Fruit fly (Drosophila melanogaster) whole organism, embryonic: Measurements from ENCODE around the gene Atg6.

Experiments
- Antp ChIP-seq: fragments of 200-800 bp; sonication (Bioruptor generic); optimal IDR thresholded peaks from 3 replicates; lab custom pipeline; 2016; ENCODE audit warnings: missing biosample characterization, missing genetic modification characterization
- Atf6 ChIP-seq: fragments of 200-800 bp; sonication (Bioruptor generic); IDR thresholded peaks from 2 replicates; pipeline ENCODE4 v1.3.6; 2022; ENCODE audit warnings: missing biosample characterization, missing genetic modification characterization
- CG11695 ChIP-seq: fragments of 200-800 bp; sonication (Bioruptor generic); IDR thresholded peaks from 3 replicates; pipeline ENCODE4 v1.3.6; 2022; ENCODE audit warnings: missing biosample characterization, missing genetic modification characterization
- CG13123 ChIP-seq: fragments of 200-800 bp; sonication (Bioruptor generic); optimal IDR thresholded peaks from 2 replicates; lab custom pipeline; 2016; ENCODE audit warnings: missing biosample characterization, missing genetic modification characterization
- CG15696 ChIP-seq: fragments of 200-800 bp; sonication (Bioruptor generic); optimal IDR thresholded peaks from 2 replicates; lab custom pipeline; 2019; ENCODE audit warnings: missing biosample characterization, mild to moderate bottlenecking, missing genetic modification characterization, moderate library complexity
- CG1647 ChIP-seq: fragments of 200-800 bp; sonication (Bioruptor generic); optimal IDR thresholded peaks from 3 replicates; lab custom pipeline; 2016; ENCODE audit warnings: missing biosample characterization, missing genetic modification characterization
- CG16813 ChIP-seq: fragments of 200-800 bp; sonication (Bioruptor generic); IDR thresholded peaks from 3 replicates; pipeline ENCODE4 v1.3.6; 2022; ENCODE audit warnings: missing biosample characterization, missing genetic modification characterization; ENCODE audit not compliant: partially characterized antibody
- CG16815 ChIP-seq: fragments of 200-800 bp; sonication (Bioruptor generic); optimal IDR thresholded peaks from 3 replicates; lab custom pipeline; 2017; ENCODE audit warnings: missing biosample characterization, mild to moderate bottlenecking, missing genetic modification characterization
- CG2199 ChIP-seq: fragments of 200-800 bp; sonication (Bioruptor generic); IDR thresholded peaks from 3 replicates; pipeline ENCODE4 v1.3.6; 2022; ENCODE audit warnings: missing biosample characterization, missing genetic modification characterization
- CG2889 ChIP-seq: fragments of 200-800 bp; sonication (Bioruptor generic); IDR thresholded peaks from 3 replicates; pipeline ENCODE4 v1.3.6; 2022; ENCODE audit warnings: missing biosample characterization, missing genetic modification characterization
- CG3163 ChIP-seq: fragments of 200-800 bp; sonication (Bioruptor generic); optimal IDR thresholded peaks from 3 replicates; lab custom pipeline; 2016; ENCODE audit warnings: missing biosample characterization, missing genetic modification characterization
- CG32772 ChIP-seq: fragments of 200-800 bp; sonication (Bioruptor generic); IDR thresholded peaks from 2 replicates; pipeline ENCODE4 v1.3.6; 2022; ENCODE audit warnings: missing biosample characterization, missing genetic modification characterization
- CG3838 ChIP-seq: fragments of 200-800 bp; sonication (Bioruptor generic); optimal IDR thresholded peaks from 3 replicates; lab custom pipeline; 2016; ENCODE audit warnings: missing biosample characterization, missing genetic modification characterization
- CG4360 ChIP-seq: fragments of 200-800 bp; sonication (Bioruptor generic); IDR thresholded peaks from 2 replicates; pipeline ENCODE4 v1.3.6; 2022; ENCODE audit warnings: missing biosample characterization, missing genetic modification characterization
- CG4404 ChIP-seq: fragments of 200-800 bp; sonication (Bioruptor generic); IDR thresholded peaks from 2 replicates; pipeline ENCODE4 v1.3.6; 2022; ENCODE audit warnings: missing biosample characterization, missing genetic modification characterization
- CG4730 ChIP-seq: fragments of 200-800 bp; sonication (Bioruptor generic); IDR thresholded peaks from 2 replicates; pipeline ENCODE4 v1.3.6; 2022; ENCODE audit warnings: missing biosample characterization, missing genetic modification characterization
- CG6654 ChIP-seq: fragments of 200-800 bp; sonication (Bioruptor generic); optimal IDR thresholded peaks from 2 replicates; lab custom pipeline; 2017; ENCODE audit warnings: missing biosample characterization, mild to moderate bottlenecking, missing genetic modification characterization
- CG6791 ChIP-seq: fragments of 200-800 bp; sonication (Bioruptor generic); IDR thresholded peaks from 3 replicates; pipeline ENCODE4 v1.3.6; 2022; ENCODE audit warnings: missing biosample characterization, missing genetic modification characterization; ENCODE audit not compliant: partially characterized antibody
- CG7357 ChIP-seq: fragments of 200-800 bp; sonication (Bioruptor generic); IDR thresholded peaks from 3 replicates; pipeline ENCODE4 v1.3.6; 2022; ENCODE audit warnings: missing biosample characterization, missing genetic modification characterization
- CG8924 ChIP-seq: fragments of 200-800 bp; optimal IDR thresholded peaks from 3 replicates; lab custom pipeline; 2019; ENCODE audit warnings: missing biosample characterization, mild to moderate bottlenecking, missing genetic modification characterization, moderate library complexity
- CoRest ChIP-seq: fragments of 200-800 bp; sonication (Bioruptor generic); optimal IDR thresholded peaks from 3 replicates; lab custom pipeline; 2018; ENCODE audit warnings: missing biosample characterization, mild to moderate bottlenecking, missing genetic modification characterization, moderate library complexity
- H2.0 ChIP-seq: fragments of 200-800 bp; sonication (Bioruptor generic); IDR thresholded peaks from 2 replicates; pipeline ENCODE4 v1.3.6; 2022; ENCODE audit warnings: missing biosample characterization, missing genetic modification characterization
- HHEX ChIP-seq: fragments of 200-800 bp; sonication (Bioruptor generic); optimal IDR thresholded peaks from 3 replicates; lab custom pipeline; 2017; ENCODE audit warnings: missing biosample characterization, mild to moderate bottlenecking, missing genetic modification characterization, missing genetic modification reagents
- Lim3 ChIP-seq: fragments of 200-800 bp; sonication (Bioruptor generic); IDR thresholded peaks from 2 replicates; pipeline ENCODE4 v1.3.6; 2022; ENCODE audit warnings: missing biosample characterization, missing genetic modification characterization
- Meics ChIP-seq: fragments of 200-800 bp; sonication (Bioruptor generic); optimal IDR thresholded peaks from 2 replicates; lab custom pipeline; 2017; ENCODE audit warnings: missing biosample characterization, mild to moderate bottlenecking, missing genetic modification characterization
- Side ChIP-seq: fragments of 200-800 bp; sonication (Bioruptor generic); optimal IDR thresholded peaks from 2 replicates; lab custom pipeline; 2016; ENCODE audit warnings: missing biosample characterization, missing genetic modification characterization
- Vsx1 ChIP-seq: fragments of 200-800 bp; sonication (Bioruptor generic); optimal IDR thresholded peaks from 2 replicates; lab custom pipeline; 2017; ENCODE audit warnings: missing biosample characterization, mild to moderate bottlenecking, missing genetic modification characterization, missing genetic modification reagents
- ato ChIP-seq: fragments of 200-800 bp; sonication (Bioruptor generic); IDR thresholded peaks from 2 replicates; pipeline ENCODE4 v1.3.6; 2022; ENCODE audit warnings: missing biosample characterization, missing genetic modification characterization; ENCODE audit not compliant: partially characterized antibody
- bab2 ChIP-seq: fragments of 200-800 bp; sonication (Bioruptor generic); optimal IDR thresholded peaks from 2 replicates; lab custom pipeline; 2016; ENCODE audit warnings: missing biosample characterization, missing genetic modification characterization
- corto ChIP-seq: fragments of 200-800 bp; sonication (Bioruptor generic); optimal IDR thresholded peaks from 2 replicates; lab custom pipeline; 2016; ENCODE audit warnings: missing biosample characterization, mild to moderate bottlenecking, missing genetic modification characterization, moderate library complexity
- crol ChIP-seq: fragments of 200-800 bp; sonication (Bioruptor generic); IDR thresholded peaks from 2 replicates; pipeline ENCODE4 v1.3.6; 2022; ENCODE audit warnings: missing biosample characterization, missing genetic modification characterization
- dmrt11E ChIP-seq: fragments of 200-800 bp; sonication (Bioruptor generic); optimal IDR thresholded peaks from 3 replicates; lab custom pipeline; 2018; ENCODE audit warnings: missing biosample characterization, mild to moderate bottlenecking, missing genetic modification characterization, moderate library complexity
- dysf ChIP-seq: fragments of 200-800 bp; sonication (Bioruptor generic); IDR thresholded peaks from 3 replicates; pipeline ENCODE4 v1.3.6; 2022; ENCODE audit warnings: missing biosample characterization, missing genetic modification characterization
- eve ChIP-seq, 2 experiments: fragments of >200 bp; optimal IDR thresholded peaks; 2 replicates each; lab custom pipeline; 2017; ENCODE audit warnings: missing biosample characterization in 2 of 2, missing genetic modification characterization in 2 of 2
- exex ChIP-seq: fragments of 200-800 bp; sonication (Bioruptor generic); optimal IDR thresholded peaks from 4 replicates; lab custom pipeline; 2018; ENCODE audit warnings: missing biosample characterization, mild to moderate bottlenecking, missing genetic modification characterization, moderate library complexity
- fu2 ChIP-seq: fragments of 200-800 bp; sonication (Bioruptor generic); optimal IDR thresholded peaks from 2 replicates; lab custom pipeline; 2016; ENCODE audit warnings: missing biosample characterization, missing genetic modification characterization
- grn ChIP-seq: fragments of 200-800 bp; sonication (Bioruptor generic); optimal IDR thresholded peaks from 3 replicates; lab custom pipeline; 2017; ENCODE audit warnings: missing biosample characterization, missing genetic modification characterization
- insv ChIP-seq, 2 experiments: fragments of 200-800 bp; sonication (Bioruptor generic); optimal IDR thresholded peaks; 3 replicates each; lab custom pipeline; 2016 to 2018; ENCODE audit warnings: missing biosample characterization in 2 of 2, missing genetic modification characterization in 2 of 2
- lab ChIP-seq: fragments of 200-800 bp; sonication (Bioruptor generic); optimal IDR thresholded peaks from 3 replicates; lab custom pipeline; 2017; ENCODE audit warnings: missing biosample characterization, missing genetic modification characterization, mild to moderate bottlenecking, moderate library complexity, missing genetic modification reagents
- lov ChIP-seq, 2 experiments: fragments of 200-800 bp in 1 of 2; fragments of >200 bp in 1 of 2; sonication (Bioruptor generic) in 1 of 2; IDR thresholded peaks in 1 of 2; optimal IDR thresholded peaks in 1 of 2; 2 replicates in 1 of 2; 3 replicates in 1 of 2; pipeline versions ENCODE4 v1.3.6 to Lab custom; 2017 to 2022; ENCODE audit warnings: missing biosample characterization in 1 of 2, missing genetic modification characterization in 1 of 2
- nmo ChIP-seq: fragments of 200-800 bp; sonication (Bioruptor generic); optimal IDR thresholded peaks from 2 replicates; lab custom pipeline; 2018; ENCODE audit warnings: missing biosample characterization, mild to moderate bottlenecking, missing genetic modification characterization, moderate library complexity
- prd ChIP-seq, 3 experiments: fragments of >200 bp in 2 of 3; fragments of 200-800 bp in 1 of 3; sonication (Bioruptor generic) in 1 of 3; optimal IDR thresholded peaks in 2 of 3; IDR thresholded peaks in 1 of 3; 2 replicates in 2 of 3; 3 replicates in 1 of 3; pipeline versions ENCODE4 v1.3.6 to Lab custom; 2017 to 2022; ENCODE audit warnings: missing biosample characterization in 1 of 3, missing genetic modification characterization in 1 of 3
- ranshi ChIP-seq: fragments of 200-800 bp; sonication (Bioruptor generic); IDR thresholded peaks from 2 replicates; pipeline ENCODE4 v1.3.6; 2022; ENCODE audit warnings: missing biosample characterization, missing genetic modification characterization
- repo ChIP-seq: fragments of 200-800 bp; sonication (Bioruptor generic); optimal IDR thresholded peaks from 2 replicates; lab custom pipeline; 2016; ENCODE audit warnings: missing biosample characterization, missing genetic modification characterization
- sc ChIP-seq, 3 experiments: fragments of >200 bp in 2 of 3; fragments of 200-800 bp in 1 of 3; sonication (Bioruptor generic) in 1 of 3; optimal IDR thresholded peaks; 2 replicates in 2 of 3; 3 replicates in 1 of 3; lab custom pipeline; 2017; ENCODE audit warnings: mild to moderate bottlenecking in 1 of 3, missing biosample characterization in 1 of 3, missing genetic modification characterization in 1 of 3, missing genetic modification reagents in 1 of 3
- ssp ChIP-seq: fragments of 200-800 bp; sonication (Bioruptor generic); IDR thresholded peaks from 2 replicates; pipeline ENCODE4 v1.3.6; 2022; ENCODE audit warnings: missing biosample characterization, missing genetic modification characterization
- toy ChIP-seq: fragments of 200-800 bp; sonication (Bioruptor generic); IDR thresholded peaks from 2 replicates; pipeline ENCODE4 v1.3.6; 2022; ENCODE audit warnings: missing biosample characterization, missing genetic modification characterization
- vfl ChIP-seq: fragments of 200-800 bp; sonication (Bioruptor generic); optimal IDR thresholded peaks from 2 replicates; lab custom pipeline; 2016; ENCODE audit warnings: missing biosample characterization, missing genetic modification characterization

Atg6 gene

dm6 chr3R:24025715-24026467 lies 24.7 kb downstream of the Atg6 start (continued):
- peak; percentile 38; the same call in 1 of the 2 replicates for TF ChIP-seq CG32772
- TF ChIP-seq CG7357 (GFP tag; lab: Robert Waterston, UW) = no peak
- peak; percentile 26 for TF ChIP-seq dmrt11E (tag; lab: Kevin White, UChicago)
- TF ChIP-seq CG4404 = no peak
- no peak for TF ChIP-seq sc (optimal IDR thresholded peaks at IDR 0.05; lab: Kevin White, UChicago)
- no peak for TF ChIP-seq sc (GFP tag; optimal IDR thresholded peaks at IDR 0.05; lab: Kevin White, UChicago)
- peak; percentile 36; the same call in 1 of the 2 replicates for TF ChIP-seq H2.0 (GFP tag; lab: Robert Waterston, UW)
- no peak for TF ChIP-seq lov (optimal IDR thresholded peaks at IDR 0.05; lab: Kevin White, UChicago)
- no peak for TF ChIP-seq lov (GFP tag; IDR thresholded peaks at IDR 0.05; lab: Robert Waterston, UW)
- TF ChIP-seq Vsx1 (GFP tag; lab: Kevin White, UChicago) = no peak
- peak; percentile 59; the same call in 2 of the 3 replicates for TF ChIP-seq dysf (GFP tag; lab: Robert Waterston, UW)
- TF ChIP-seq HHEX (GFP tag; lab: Kevin White, UChicago) = peak; percentile 10
- no peak for TF ChIP-seq toy (GFP tag; lab: Robert Waterston, UW)
- no peak for TF ChIP-seq lab (GFP tag; lab: Kevin White, UChicago)
- TF ChIP-seq bab2 = no peak
- TF ChIP-seq ato (GFP tag; lab: Robert Waterston, UW) = no peak
- no peak for TF ChIP-seq crol (GFP tag; lab: Robert Waterston, UW)
- TF ChIP-seq CG3163 (GFP tag; lab: Kevin White, UChicago) = no peak
- TF ChIP-seq CG6654 = no peak
- TF ChIP-seq CG15696 (tag; lab: Kevin White, UChicago) = no peak
- peak; percentile 47 for TF ChIP-seq CG8924 (tag; lab: Kevin White, UChicago)
- TF ChIP-seq Antp = no peak
- TF ChIP-seq CG4360 (GFP tag; lab: Robert Waterston, UW) = no peak
- no peak for TF ChIP-seq Side (GFP tag; lab: Kevin White, UChicago)
- TF ChIP-seq CG13123 (GFP tag; lab: Kevin White, UChicago) = no peak
- TF ChIP-seq grn (GFP tag; lab: Kevin White, UChicago) = no peak
- TF ChIP-seq CG1647 (GFP tag; lab: Kevin White, UChicago) = no peak
- no peak for TF ChIP-seq CG3838 (GFP tag; lab: Kevin White, UChicago)
- TF ChIP-seq CG6791 = no peak
- TF ChIP-seq eve (GFP tag; optimal IDR thresholded peaks at IDR 0.05; lab: Kevin White, UChicago) = peak in 1 of 2 experiments; percentile 75
- no peak for TF ChIP-seq Lim3 (GFP tag; lab: Robert Waterston, UW)
- no peak for TF ChIP-seq ssp (GFP tag; lab: Robert Waterston, UW)
- TF ChIP-seq prd (optimal IDR thresholded peaks at IDR 0.05; lab: Kevin White, UChicago) = no peak
- peak; percentile 49; the same call in 2 of the 3 replicates for TF ChIP-seq prd (GFP tag; IDR thresholded peaks at IDR 0.05; lab: Robert Waterston, UW)
- TF ChIP-seq CG4730 (GFP tag; lab: Robert Waterston, UW) = peak; percentile 27; the same call in 1 of the 2 replicates
- TF ChIP-seq ranshi = no peak
- peak; percentile 22 for TF ChIP-seq CoRest (tag; lab: Kevin White, UChicago)
- TF ChIP-seq fu2 (GFP tag; lab: Kevin White, UChicago) = no peak
- TF ChIP-seq CG16813 = no peak
- peak; percentile 9 for TF ChIP-seq Meics (GFP tag; lab: Kevin White, UChicago)
- no peak for TF ChIP-seq insv (GFP tag; optimal IDR thresholded peaks at IDR 0.05; lab: Kevin White, UChicago)
- no peak for TF ChIP-seq CG2889 (GFP tag; lab: Robert Waterston, UW)
- TF ChIP-seq exex (tag; lab: Kevin White, UChicago) = no peak
- TF ChIP-seq vfl (GFP tag; lab: Kevin White, UChicago) = no peak
- no peak for TF ChIP-seq CG2199 (GFP tag; lab: Robert Waterston, UW)
- no peak for TF ChIP-seq CG16815
- TF ChIP-seq corto (GFP tag; lab: Kevin White, UChicago) = no peak
- TF ChIP-seq repo (GFP tag; lab: Kevin White, UChicago) = no peak
- no peak for TF ChIP-seq Atf6 (GFP tag; lab: Robert Waterston, UW)
- peak; percentile 37; the same call in 1 of the 3 replicates for TF ChIP-seq CG11695 (GFP tag; lab: Robert Waterston, UW)
- peak; percentile 47 for TF ChIP-seq nmo
